Worm (Caenorhabditis elegans) whole organism, L1 larva: ENCODE data around the gene pmp-1.

ENCODE experiments used
- C16A3.4 ChIP-seq: fragments of 150-350 bp; optimal IDR thresholded peaks from 2 replicates; lab custom pipeline; 2014; ENCODE audit warnings: missing biosample characterization, missing genetic modification characterization
- F16B12.6 ChIP-seq: fragments of 150-350 bp; optimal IDR thresholded peaks from 2 replicates; lab custom pipeline; 2014; ENCODE audit warnings: missing biosample characterization, missing genetic modification characterization
- Y116A8C.19 ChIP-seq: sonication (generic microtip); optimal IDR thresholded peaks from 2 replicates; lab custom pipeline; 2016; ENCODE audit warnings: missing compliant biosample characterization, missing genetic modification characterization, borderline replicate concordance
- aha-1 ChIP-seq: fragments of 150-350 bp; optimal IDR thresholded peaks from 2 replicates; lab custom pipeline; 2014; ENCODE audit warnings: missing biosample characterization, missing genetic modification characterization
- alr-1 ChIP-seq: fragments of 200-800 bp; sonication (Bioruptor generic); optimal IDR thresholded peaks from 2 replicates; lab custom pipeline; 2018; ENCODE audit warnings: borderline replicate concordance, mild to moderate bottlenecking, missing genetic modification characterization, missing compliant biosample characterization
- aly-2 ChIP-seq: fragments of 150-350 bp; optimal IDR thresholded peaks from 2 replicates; lab custom pipeline; 2014; ENCODE audit warnings: missing biosample characterization, missing genetic modification characterization
- ama-1 ChIP-seq: fragments of 150-350 bp; optimal IDR thresholded peaks from 2 replicates; lab custom pipeline; 2014
- blmp-1 ChIP-seq: fragments of 150-350 bp; optimal IDR thresholded peaks from 2 replicates; lab custom pipeline; 2014; ENCODE audit warnings: missing biosample characterization, missing genetic modification characterization
- ceh-63 ChIP-seq: fragments of 200-800 bp; sonication (Bioruptor generic); optimal IDR thresholded peaks from 2 replicates; lab custom pipeline; 2018; ENCODE audit warnings: mild to moderate bottlenecking, missing genetic modification characterization, missing compliant biosample characterization
- ceh-82 ChIP-seq, 3 experiments: fragments of 150-350 bp in 1 of 3; sonication (generic microtip) in 2 of 3; optimal IDR thresholded peaks; 2 replicates each; lab custom pipeline; 2014 to 2017; ENCODE audit warnings: missing biosample characterization in 3 of 3, missing genetic modification characterization in 3 of 3
- ces-1 ChIP-seq: fragments of 150-350 bp; optimal IDR thresholded peaks from 2 replicates; lab custom pipeline; 2014; ENCODE audit warnings: missing biosample characterization, missing genetic modification reagents, missing genetic modification characterization
- efl-1 ChIP-seq, 4 experiments: fragments of 150-350 bp; optimal IDR thresholded peaks in 3 of 4; peaks in 1 of 4; 1 replicate in 1 of 4; 2 replicates in 3 of 4; lab custom pipeline; 2014; ENCODE audit warnings: missing biosample characterization in 2 of 4, missing genetic modification characterization in 2 of 4, missing genetic modification reagents in 2 of 4
- egl-27 ChIP-seq, 2 experiments: fragments of 150-350 bp in 1 of 2; sonication (generic microtip); optimal IDR thresholded peaks; 3 replicates each; lab custom pipeline; 2017 to 2018; ENCODE audit warnings: missing biosample characterization in 2 of 2, missing genetic modification characterization in 2 of 2, missing genetic modification reagents in 2 of 2
- elt-3 ChIP-seq, 6 experiments: fragments of 150-350 bp in 1 of 6; sonication (generic microtip); optimal IDR thresholded peaks; 2 replicates each; lab custom pipeline; 2017 to 2018; ENCODE audit warnings: missing biosample characterization in 6 of 6, missing genetic modification characterization in 6 of 6, inconsistent platforms in 1 of 6
- fkh-10 ChIP-seq: sonication (generic microtip); optimal IDR thresholded peaks from 2 replicates; lab custom pipeline; 2017; ENCODE audit warnings: missing biosample characterization, missing genetic modification reagents, missing genetic modification characterization
- fkh-8 ChIP-seq: sonication (generic microtip); optimal IDR thresholded peaks from 2 replicates; lab custom pipeline; 2016; ENCODE audit warnings: mild to moderate bottlenecking, missing genetic modification characterization, missing compliant biosample characterization
- grh-1 ChIP-seq: fragments of 200-800 bp; sonication (Bioruptor generic); IDR thresholded peaks from 2 replicates; pipeline ENCODE4 v1.3.6; 2022; ENCODE audit warnings: missing genetic modification reagents, missing genetic modification characterization, missing compliant biosample characterization
- hpl-2 ChIP-seq: fragments of 150-350 bp; optimal IDR thresholded peaks from 2 replicates; lab custom pipeline; 2014; ENCODE audit warnings: missing biosample characterization, missing genetic modification reagents, missing genetic modification characterization
- irx-1 ChIP-seq: sonication (generic microtip); optimal IDR thresholded peaks from 2 replicates; lab custom pipeline; 2016; ENCODE audit warnings: missing genetic modification characterization, missing compliant biosample characterization
- isw-1 ChIP-seq: fragments of 200-800 bp; sonication (Bioruptor generic); IDR thresholded peaks from 2 replicates; pipeline ENCODE4 v1.3.6; 2022; ENCODE audit warnings: missing genetic modification characterization, missing compliant biosample characterization
- jun-1 ChIP-seq: fragments of 150-350 bp; optimal IDR thresholded peaks from 2 replicates; lab custom pipeline; 2014; ENCODE audit warnings: missing biosample characterization, missing genetic modification reagents, missing genetic modification characterization
- lin-13 ChIP-seq: fragments of 150-350 bp; optimal IDR thresholded peaks from 2 replicates; lab custom pipeline; 2014; ENCODE audit warnings: missing biosample characterization, missing genetic modification reagents, missing genetic modification characterization
- lin-14 ChIP-seq: fragments of 200-800 bp; sonication (Bioruptor generic); optimal IDR thresholded peaks from 2 replicates; lab custom pipeline; 2018; ENCODE audit warnings: mild to moderate bottlenecking, missing genetic modification characterization, moderate library complexity, missing compliant biosample characterization
- lin-15B ChIP-seq: fragments of 150-350 bp; sonication (generic microtip); optimal IDR thresholded peaks from 3 replicates; lab custom pipeline; 2014; ENCODE audit warnings: missing biosample characterization, missing genetic modification characterization
- lin-35 ChIP-seq, 2 experiments: fragments of 150-350 bp; optimal IDR thresholded peaks; 2 replicates each; lab custom pipeline; 2014; ENCODE audit warnings: missing biosample characterization in 2 of 2, missing genetic modification characterization in 2 of 2, missing genetic modification reagents in 2 of 2
- lin-39 ChIP-seq: fragments of 150-350 bp; optimal IDR thresholded peaks from 2 replicates; lab custom pipeline; 2014; ENCODE audit warnings: missing biosample characterization, missing genetic modification reagents, missing genetic modification characterization
- lir-3 ChIP-seq: sonication (generic microtip); optimal IDR thresholded peaks from 2 replicates; lab custom pipeline; 2016; ENCODE audit warnings: mild to moderate bottlenecking, missing genetic modification characterization, moderate library complexity, missing compliant biosample characterization; ENCODE audit not compliant: poor library complexity
- lsy-2 ChIP-seq, 2 experiments: fragments of 150-350 bp; optimal IDR thresholded peaks; 2 replicates each; lab custom pipeline; 2014; ENCODE audit warnings: missing biosample characterization in 2 of 2, missing genetic modification characterization in 2 of 2
- mab-9 ChIP-seq: fragments of 200-800 bp; sonication (Bioruptor generic); IDR thresholded peaks from 2 replicates; pipeline ENCODE4 v1.3.6; 2022; ENCODE audit warnings: missing genetic modification reagents, missing genetic modification characterization, missing compliant biosample characterization
- mdl-1 ChIP-seq, 2 experiments: fragments of 150-350 bp; optimal IDR thresholded peaks; 2 replicates each; lab custom pipeline; 2014 to 2017; ENCODE audit warnings: missing biosample characterization in 2 of 2, missing genetic modification characterization in 2 of 2, inconsistent platforms in 1 of 2
- mef-2 ChIP-seq: fragments of 150-350 bp; optimal IDR thresholded peaks from 2 replicates; lab custom pipeline; 2014; ENCODE audit warnings: missing biosample characterization, missing genetic modification characterization
- mep-1 ChIP-seq: fragments of 150-350 bp; optimal IDR thresholded peaks from 2 replicates; lab custom pipeline; 2014; ENCODE audit warnings: missing biosample characterization, missing genetic modification characterization
- nhr-11 ChIP-seq: fragments of 150-350 bp; optimal IDR thresholded peaks from 2 replicates; lab custom pipeline; 2014; ENCODE audit warnings: missing biosample characterization, missing genetic modification characterization
- nhr-12 ChIP-seq: sonication (generic microtip); optimal IDR thresholded peaks from 2 replicates; lab custom pipeline; 2017; ENCODE audit warnings: missing biosample characterization, missing genetic modification characterization
- nhr-19 ChIP-seq: fragments of 200-800 bp; sonication (Bioruptor generic); conservative IDR thresholded peaks from 2 replicates; pipeline ENCODE4 v1.3.6; 2022; ENCODE audit warnings: missing genetic modification characterization, missing compliant biosample characterization
- nhr-237 ChIP-seq: fragments of 150-350 bp; optimal IDR thresholded peaks from 2 replicates; lab custom pipeline; 2014; ENCODE audit warnings: missing biosample characterization, missing genetic modification characterization
- nhr-47 ChIP-seq: sonication (generic microtip); optimal IDR thresholded peaks from 2 replicates; lab custom pipeline; 2016; ENCODE audit warnings: mild to moderate bottlenecking, missing genetic modification characterization, moderate library complexity, missing compliant biosample characterization
- nhr-71 ChIP-seq: sonication (generic microtip); optimal IDR thresholded peaks from 2 replicates; lab custom pipeline; 2016; ENCODE audit warnings: mild to moderate bottlenecking, missing genetic modification characterization, moderate library complexity, missing compliant biosample characterization
- nhr-76 ChIP-seq: sonication (generic microtip); optimal IDR thresholded peaks from 2 replicates; lab custom pipeline; 2017; ENCODE audit warnings: missing biosample characterization, missing genetic modification characterization
- nhr-77 ChIP-seq: fragments of 150-350 bp; optimal IDR thresholded peaks from 2 replicates; lab custom pipeline; 2014; ENCODE audit warnings: missing biosample characterization, missing genetic modification characterization
- pax-3 ChIP-seq: fragments of 200-800 bp; sonication (Bioruptor generic); optimal IDR thresholded peaks from 2 replicates; lab custom pipeline; 2018; ENCODE audit warnings: mild to moderate bottlenecking, missing genetic modification characterization, moderate library complexity, missing compliant biosample characterization
- skn-1 ChIP-seq: fragments of 150-350 bp; optimal IDR thresholded peaks from 2 replicates; lab custom pipeline; 2014; ENCODE audit warnings: missing biosample characterization, missing genetic modification characterization
- snpc-4 ChIP-seq: fragments of 150-350 bp; optimal IDR thresholded peaks from 2 replicates; lab custom pipeline; 2014; ENCODE audit warnings: missing biosample characterization, missing genetic modification characterization
- sox-4 ChIP-seq: sonication (generic microtip); optimal IDR thresholded peaks from 2 replicates; lab custom pipeline; 2016; ENCODE audit warnings: missing genetic modification characterization, missing compliant biosample characterization
- sup-37 ChIP-seq: fragments of 200-800 bp; sonication (Bioruptor generic); optimal IDR thresholded peaks from 2 replicates; lab custom pipeline; 2018; ENCODE audit warnings: mild to moderate bottlenecking, missing genetic modification characterization, missing compliant biosample characterization
- tlp-1 ChIP-seq: fragments of 150-350 bp; optimal IDR thresholded peaks from 2 replicates; lab custom pipeline; 2014; ENCODE audit warnings: missing biosample characterization, missing genetic modification characterization
- unc-130 ChIP-seq: fragments of 150-350 bp; optimal IDR thresholded peaks from 2 replicates; lab custom pipeline; 2017; ENCODE audit warnings: missing biosample characterization, missing genetic modification characterization, inconsistent platforms
- unc-30 ChIP-seq: sonication (generic microtip); optimal IDR thresholded peaks from 2 replicates; lab custom pipeline; 2017; ENCODE audit warnings: missing biosample characterization, missing genetic modification characterization
- unc-62 ChIP-seq: fragments of 150-350 bp; optimal IDR thresholded peaks from 2 replicates; lab custom pipeline; 2014; ENCODE audit warnings: missing biosample characterization, missing genetic modification reagents, missing genetic modification characterization
- unc-86 ChIP-seq: sonication (generic microtip); optimal IDR thresholded peaks from 2 replicates; lab custom pipeline; 2016; ENCODE audit warnings: missing genetic modification characterization, missing compliant biosample characterization
- unc-98 ChIP-seq: fragments of 200-800 bp; sonication (Bioruptor generic); IDR thresholded peaks from 2 replicates; pipeline ENCODE4 v1.3.6; 2022; ENCODE audit warnings: missing genetic modification characterization, missing compliant biosample characterization
- xbp-1 ChIP-seq: sonication (generic microtip); optimal IDR thresholded peaks from 2 replicates; lab custom pipeline; 2016; ENCODE audit warnings: missing genetic modification characterization, missing compliant biosample characterization
- zag-1 ChIP-seq: fragments of 150-350 bp; optimal IDR thresholded peaks from 2 replicates; lab custom pipeline; 2014; ENCODE audit warnings: missing biosample characterization, missing genetic modification characterization

The pmp-1 gene

DNA sequence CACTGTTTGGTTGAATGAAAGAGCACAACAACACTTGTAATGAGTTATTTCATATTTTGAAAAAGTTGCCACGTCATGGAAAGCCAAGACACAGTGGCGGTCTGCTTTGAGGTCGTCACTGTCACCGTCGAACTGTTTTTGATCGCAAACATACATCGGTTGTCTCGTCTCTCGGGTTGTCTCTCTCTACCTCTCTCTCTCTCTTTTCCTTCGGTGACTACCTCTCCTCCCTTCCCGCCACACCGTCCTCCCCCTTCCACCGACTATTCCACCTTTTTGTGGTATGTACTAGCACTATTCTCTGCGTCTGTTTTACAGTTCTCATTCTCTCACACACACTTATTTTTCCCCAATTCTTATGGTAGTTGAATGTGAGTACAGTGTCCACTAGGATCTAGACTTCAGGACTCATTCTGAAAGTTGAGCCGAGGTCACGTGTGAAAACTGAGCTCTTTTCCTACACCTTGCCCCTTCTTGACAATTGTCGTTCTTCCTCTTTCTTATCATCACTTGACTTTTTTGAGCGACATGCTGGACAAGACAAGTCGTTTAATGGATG, 49.7 kb downstream of the pmp-1 start:
- TF ChIP-seq mdl-1 (tag; optimal IDR thresholded peaks at IDR 0.05; lab: Kevin White, UChicago) (no peak), fkh-10 (GFP tag; lab: Kevin White, UChicago) (no peak), xbp-1 (tag; lab: Kevin White, UChicago) (no peak), nhr-19 (GFP tag; lab: Robert Waterston, UW) (no peak), nhr-76 (tag; lab: Kevin White, UChicago) (no peak), mef-2 (tag; lab: Kevin White, UChicago) (no peak), C16A3.4 (tag; lab: Kevin White, UChicago) (no peak), sox-4 (tag; lab: Kevin White, UChicago) (no peak), snpc-4 (tag; lab: Kevin White, UChicago) (no peak), Y116A8C.19 (tag; lab: Kevin White, UChicago) (no peak), lin-39 (tag; lab: Kevin White, UChicago) (no peak), lin-15B (no peak), hpl-2 (GFP tag; lab: Kevin White, UChicago) (no peak), elt-3 (tag; optimal IDR thresholded peaks at IDR 0.05; lab: Kevin White, UChicago) (no peak), irx-1 (tag; lab: Kevin White, UChicago) (no peak), ces-1 (GFP tag; lab: Kevin White, UChicago) (no peak), unc-130 (tag; lab: Kevin White, UChicago) (no peak), lin-13 (GFP tag; lab: Kevin White, UChicago) (no peak), lsy-2 (tag; optimal IDR thresholded peaks at IDR 0.05; lab: Kevin White, UChicago) (peak in 1 of 2 experiments; percentile 33), mab-9 (GFP tag; lab: Robert Waterston, UW) (no peak), efl-1 (optimal IDR thresholded peaks at IDR 0.05; lab: Kevin White, UChicago) (no peak), efl-1 (GFP tag; optimal IDR thresholded peaks at IDR 0.05 in 1 of 2; lab: Kevin White, UChicago) (peak in 1 of 2 experiments; percentile 41), alr-1 (no peak), ceh-63 (no peak), aha-1 (tag; lab: Kevin White, UChicago) (no peak), grh-1 (GFP tag; lab: Robert Waterston, UW) (no peak), lin-35 (GFP tag; optimal IDR thresholded peaks at IDR 0.05; lab: Kevin White, UChicago) (peak in 1 of 2 experiments; percentile 35), nhr-77 (tag; lab: Kevin White, UChicago) (no peak), lin-14 (GFP tag; lab: Kevin White, UChicago) (peak; percentile 67), ama-1 (lab: Kevin White, UChicago) (no peak), unc-98 (GFP tag; lab: Robert Waterston, UW) (no peak), F16B12.6 (tag; lab: Kevin White, UChicago) (no peak), sup-37 (no peak), lir-3 (tag; lab: Kevin White, UChicago) (no peak), isw-1 (GFP tag; lab: Robert Waterston, UW) (no peak), unc-30 (tag; lab: Kevin White, UChicago) (no peak), unc-86 (tag; lab: Kevin White, UChicago) (no peak), mep-1 (tag; lab: Kevin White, UChicago) (peak; percentile 60), skn-1 (tag; lab: Kevin White, UChicago) (no peak), unc-62 (no peak), zag-1 (tag; lab: Kevin White, UChicago) (no peak), egl-27 (tag; optimal IDR thresholded peaks at IDR 0.05; lab: Kevin White, UChicago) (peak; percentile 64 to 69), pax-3 (tag; lab: Kevin White, UChicago) (no peak), nhr-237 (tag; lab: Kevin White, UChicago) (no peak), fkh-8 (no peak), nhr-11 (no peak), jun-1 (tag; lab: Kevin White, UChicago) (peak; percentile 13), nhr-71 (peak; percentile 54), ceh-82 (tag; optimal IDR thresholded peaks at IDR 0.05; lab: Kevin White, UChicago) (no peak), nhr-12 (no peak), nhr-47 (peak; percentile 27), aly-2 (tag; lab: Kevin White, UChicago) (no peak), tlp-1 (tag; lab: Kevin White, UChicago) (no peak), blmp-1 (tag; lab: Kevin White, UChicago) (peak; percentile 55)
